Worm (Caenorhabditis elegans): Measurements from ENCODE around the gene C29H12.2.

The C29H12.2 gene

DNA sequence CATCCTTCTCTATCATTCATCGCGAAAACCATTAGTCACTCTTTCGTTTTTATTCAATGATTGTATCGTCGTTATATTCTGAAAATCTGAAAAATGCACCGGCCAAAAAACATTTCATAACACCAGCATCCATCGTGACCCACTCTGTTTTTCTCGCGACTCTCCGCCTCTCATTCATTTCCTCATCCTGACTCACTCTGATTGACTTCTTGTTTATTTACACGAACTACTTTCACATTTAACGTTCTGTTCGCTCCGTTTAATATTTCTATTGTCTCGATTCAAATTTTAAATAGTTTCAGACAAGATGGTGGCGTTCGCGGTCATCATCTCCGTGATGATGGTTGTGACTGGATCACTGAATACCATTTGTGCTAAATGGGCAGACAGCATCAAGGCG is at the start of gene C29H12.2:
C29H12.2 (plus strand) TSS at position 297 of the 400 bp plus-strand sequence.
- TF ChIP-seq efl-1 (optimal IDR thresholded peaks at IDR 0.05) = no peak
- peak; percentile 9 to 32 for TF ChIP-seq efl-1 (GFP tag; optimal IDR thresholded peaks at IDR 0.05 in 1 of 2)
- no peak for TF ChIP-seq elt-3 (tag; optimal IDR thresholded peaks at IDR 0.05)
- peak; percentile 27 for TF ChIP-seq lin-14 (GFP tag; optimal IDR thresholded peaks at IDR 0.05)

ce11 chrII:6077604-6078003 is 46.0 kb upstream of the C29H12.2 start, which contains the start of gene H12I13.6:
Gene H12I13.6 (plus strand): TSS chrII:6077904.
- TF ChIP-seq fos-1 (tag; optimal IDR thresholded peaks at IDR 0.05) = no peak
- TF ChIP-seq nhr-90 (tag; optimal IDR thresholded peaks at IDR 0.05; ENCODE audit: poor library complexity) = no peak
- no peak for TF ChIP-seq hlh-4 (tag; optimal IDR thresholded peaks at IDR 0.05)
- no peak for TF ChIP-seq dpl-1 (GFP tag; optimal IDR thresholded peaks at IDR 0.05)
- TF ChIP-seq pax-3 (tag; optimal IDR thresholded peaks at IDR 0.05) = no peak
- TF ChIP-seq lin-13 (GFP tag; optimal IDR thresholded peaks at IDR 0.05) = no peak
- TF ChIP-seq efl-1 (optimal IDR thresholded peaks at IDR 0.05) = no peak
- no peak for TF ChIP-seq efl-1 (GFP tag; optimal IDR thresholded peaks at IDR 0.05 in 1 of 2)

ce11 chrII:6080743-6081142 is 42.9 kb upstream of the C29H12.2 start, which contains the start of gene fbf-1:
Gene fbf-1 (minus strand): TSS chrII:6080843.
- TF ChIP-seq ets-5 (GFP tag; IDR thresholded peaks at IDR 0.05) (no peak), nhr-76 (tag; optimal IDR thresholded peaks at IDR 0.05) (no peak), elt-3 (tag; optimal IDR thresholded peaks at IDR 0.05) (no peak), nhr-71 (tag; optimal IDR thresholded peaks at IDR 0.05) (no peak)

ce11 chrII:6082620-6083019 is 41.0 kb upstream of the C29H12.2 start, which contains the start of gene F21H12.3:
Gene F21H12.3 (plus strand): TSS chrII:6082920.
- TF ChIP-seq irx-1 (tag; optimal IDR thresholded peaks at IDR 0.05) (no peak), nhr-20 (tag; optimal IDR thresholded peaks at IDR 0.05) (no peak), hlh-17 (GFP tag; optimal IDR thresholded peaks at IDR 0.05; ENCODE audit: borderline replicate concordance) (no peak)

DNA sequence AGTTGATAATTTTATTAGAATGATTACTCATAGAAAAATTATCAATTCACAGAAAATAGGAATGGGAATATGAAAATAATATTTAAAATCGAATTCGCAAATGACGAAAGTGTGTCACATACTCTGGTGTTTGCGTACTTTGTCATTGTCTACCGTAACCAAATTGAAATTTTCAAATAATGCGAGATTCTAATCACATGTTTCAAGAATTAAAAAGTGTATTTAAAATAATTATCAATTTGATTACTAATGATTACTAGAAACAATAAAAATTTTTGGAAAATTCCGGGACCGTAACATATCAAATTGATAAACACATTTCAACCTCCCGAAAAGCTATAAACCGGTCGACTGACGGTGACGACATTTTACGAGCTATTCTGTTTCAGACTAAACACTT is 32.2 kb upstream of the C29H12.2 start, which contains the start of the genes fbf-2 and nspg-3:
fbf-2 (minus strand) TSS at position 101 of the 400 bp plus-strand sequence.
nspg-3 (plus strand) TSS at position 388 of the 400 bp plus-strand sequence.
- TF ChIP-seq fkh-8 (tag; optimal IDR thresholded peaks at IDR 0.05) = no peak
- TF ChIP-seq blmp-1 (tag; optimal IDR thresholded peaks at IDR 0.05) = no peak
- TF ChIP-seq nhr-28 (tag; optimal IDR thresholded peaks at IDR 0.05) = no peak
- no peak for TF ChIP-seq lin-39 (tag; optimal IDR thresholded peaks at IDR 0.05)
- no peak for TF ChIP-seq unc-98 (GFP tag; IDR thresholded peaks at IDR 0.05)
- no peak for TF ChIP-seq fos-1 (tag; optimal IDR thresholded peaks at IDR 0.05)
- no peak for TF ChIP-seq lin-15B (tag; optimal IDR thresholded peaks at IDR 0.05)
- TF ChIP-seq snu-23 (GFP tag; optimal IDR thresholded peaks at IDR 0.05) = no peak
- TF ChIP-seq lin-35 (GFP tag; optimal IDR thresholded peaks at IDR 0.05) = no peak
- no peak for TF ChIP-seq nhr-19 (GFP tag; conservative IDR thresholded peaks at IDR 0.05)
- no peak for TF ChIP-seq snpc-4 (tag; optimal IDR thresholded peaks at IDR 0.05)
- no peak for TF ChIP-seq F16B12.6 (tag; optimal IDR thresholded peaks at IDR 0.05)
- TF ChIP-seq Y116A8C.19 (tag; optimal IDR thresholded peaks at IDR 0.05; ENCODE audit: borderline replicate concordance) = no peak
- no peak for TF ChIP-seq alr-1 (tag; optimal IDR thresholded peaks at IDR 0.05; ENCODE audit: borderline replicate concordance)

DNA sequence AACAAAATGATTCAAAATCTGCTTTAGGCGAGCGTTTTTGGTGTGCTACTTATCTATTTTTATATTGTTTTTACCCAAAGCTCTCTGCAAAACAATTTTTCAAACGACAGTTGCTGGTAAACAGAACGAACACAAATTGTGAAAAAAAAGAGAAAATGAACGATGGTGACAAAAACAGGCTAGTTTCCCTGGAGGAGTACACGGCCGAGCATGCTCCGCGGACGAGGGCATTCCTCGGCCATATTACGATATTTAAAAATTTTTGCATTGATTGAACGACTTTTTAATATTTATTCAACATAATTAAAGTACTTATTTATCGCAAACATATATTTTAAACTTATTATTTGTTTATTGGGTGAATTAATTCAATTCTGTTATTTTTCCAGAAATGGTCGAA is 26.2 kb upstream of the C29H12.2 start, which contains the start of the genes tpp-2 and rbbp-5:
tpp-2 (minus strand) TSS at position 157 of the 400 bp plus-strand sequence.
rbbp-5 (plus strand) TSS at position 390 of the 400 bp plus-strand sequence.
- TF ChIP-seq mab-9 (GFP tag; IDR thresholded peaks at IDR 0.05) = 0 out of 2 replicates have a peak, but pooled peaks have one; percentile 33
- no peak for TF ChIP-seq zag-1 (tag; optimal IDR thresholded peaks at IDR 0.05)
- no peak for TF ChIP-seq nhr-77 (tag; optimal IDR thresholded peaks at IDR 0.05)
- TF ChIP-seq grh-1 (GFP tag; IDR thresholded peaks at IDR 0.05) = no peak
- no peak for TF ChIP-seq ceh-8 (GFP tag; optimal IDR thresholded peaks at IDR 0.05)
- no peak for TF ChIP-seq nhr-12 (tag; optimal IDR thresholded peaks at IDR 0.05)
- TF ChIP-seq fkh-4 (tag; optimal IDR thresholded peaks at IDR 0.05; ENCODE audit: borderline replicate concordance) = peak; percentile 66
- no peak for TF ChIP-seq unc-98 (GFP tag; IDR thresholded peaks at IDR 0.05)
- TF ChIP-seq unc-86 (tag; optimal IDR thresholded peaks at IDR 0.05) = peak; percentile 34
- TF ChIP-seq ama-1 (optimal IDR thresholded peaks at IDR 0.05) = no peak
- TF ChIP-seq C34B4.2 (tag; optimal IDR thresholded peaks at IDR 0.05) = no peak
- TF ChIP-seq nhr-11 (tag; optimal IDR thresholded peaks at IDR 0.05) = no peak
- TF ChIP-seq efl-1 (optimal IDR thresholded peaks at IDR 0.05) = peak; percentile 70 to 75
- TF ChIP-seq efl-1 (GFP tag; optimal IDR thresholded peaks at IDR 0.05 in 1 of 2) = peak; percentile 71 to 96
- TF ChIP-seq lir-3 (tag; optimal IDR thresholded peaks at IDR 0.05; ENCODE audit: poor library complexity) = peak; percentile 89
- no peak for TF ChIP-seq pqm-1 (tag; optimal IDR thresholded peaks at IDR 0.05)
- peak; percentile 56 for TF ChIP-seq blmp-1 (tag; optimal IDR thresholded peaks at IDR 0.05)
- no peak for TF ChIP-seq egl-27 (tag; optimal IDR thresholded peaks at IDR 0.05)

All from whole organism, L1 larva.